Worm (Caenorhabditis elegans) whole organism, early embryonic: ENCODE results near the gene sra-13.

Source experiments
- F13C5.2 ChIP-seq: sonication (generic microtip); optimal IDR thresholded peaks from 2 replicates; lab custom pipeline; 2017; ENCODE audit warnings: mild to moderate bottlenecking, missing genetic modification characterization, inconsistent platforms, missing compliant biosample characterization
- ama-1 ChIP-seq: fragments of 150-350 bp; optimal IDR thresholded peaks from 2 replicates; lab custom pipeline; 2014
- ceh-13 ChIP-seq: fragments of 200-800 bp; sonication (Bioruptor generic); optimal IDR thresholded peaks from 2 replicates; lab custom pipeline; 2018; ENCODE audit warnings: mild to moderate bottlenecking, missing genetic modification characterization, missing compliant biosample characterization
- ets-7 ChIP-seq: sonication (generic microtip); optimal IDR thresholded peaks from 2 replicates; lab custom pipeline; 2016; ENCODE audit warnings: missing genotype, missing genetic modification characterization, missing compliant biosample characterization
- flt-1 ChIP-seq: fragments of 200-800 bp; sonication (Bioruptor generic); IDR thresholded peaks from 2 replicates; pipeline ENCODE4 v1.3.6; 2022; ENCODE audit warnings: missing genetic modification characterization, missing compliant biosample characterization
- hmbx-1 ChIP-seq: sonication (generic microtip); optimal IDR thresholded peaks from 2 replicates; lab custom pipeline; 2016; ENCODE audit warnings: mild to moderate bottlenecking, missing genetic modification characterization, missing compliant biosample characterization
- hnd-1 ChIP-seq: sonication (generic microtip); optimal IDR thresholded peaks from 2 replicates; lab custom pipeline; 2016; ENCODE audit warnings: missing genetic modification characterization, missing compliant biosample characterization
- pes-1 ChIP-seq: fragments of 200-800 bp; sonication (Bioruptor generic); IDR thresholded peaks from 2 replicates; pipeline ENCODE4 v1.3.6; 2022; ENCODE audit warnings: missing genetic modification reagents, missing genetic modification characterization, missing compliant biosample characterization
- scrt-1 ChIP-seq: fragments of 200-800 bp; sonication (Bioruptor generic); IDR thresholded peaks from 2 replicates; pipeline ENCODE4 v1.3.6; 2022; ENCODE audit warnings: missing genetic modification characterization, missing compliant biosample characterization
- sea-1 ChIP-seq: fragments of 200-800 bp; sonication (Bioruptor generic); conservative IDR thresholded peaks from 2 replicates; pipeline ENCODE4 v1.3.6; 2022; ENCODE audit warnings: missing genetic modification characterization, missing compliant biosample characterization
- tbx-37 ChIP-seq: fragments of 200-800 bp; sonication (Bioruptor generic); conservative IDR thresholded peaks from 2 replicates; pipeline ENCODE4 v1.3.6; 2022; ENCODE audit warnings: missing genetic modification reagents, missing genetic modification characterization, missing compliant biosample characterization

DNA sequence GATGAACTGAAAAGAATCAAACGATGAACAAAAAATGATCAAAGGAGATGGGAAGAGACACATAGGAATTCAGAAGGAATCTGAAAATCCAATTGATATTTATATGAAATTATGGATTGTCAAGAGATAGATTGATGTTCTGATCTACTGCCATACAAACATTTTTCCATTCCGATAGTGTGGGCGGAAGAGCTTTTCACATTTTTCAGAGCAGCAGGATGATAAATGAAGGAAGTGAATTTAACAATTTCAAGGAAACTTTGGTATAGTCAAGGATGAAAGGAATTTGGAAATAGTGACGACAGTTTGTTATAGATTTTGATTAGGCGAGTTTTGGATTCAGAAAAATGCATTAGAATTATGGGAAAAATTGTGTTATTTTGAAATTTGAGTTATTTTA lies 2.2 kb upstream of the sra-13 start, which contains the start of gene ubc-24:
- TF ChIP-seq F13C5.2 (tag; lab: Kevin White, UChicago) = no peak
- TF ChIP-seq scrt-1 = no peak
- no peak for TF ChIP-seq ama-1 (lab: Kevin White, UChicago)
- TF ChIP-seq flt-1 (GFP tag; lab: Robert Waterston, UW) = no peak
- TF ChIP-seq ceh-13 (GFP tag; lab: Kevin White, UChicago) = no peak
- TF ChIP-seq sea-1 (GFP tag; lab: Robert Waterston, UW) = no peak
- no peak for TF ChIP-seq pes-1
- no peak for TF ChIP-seq tbx-37 (GFP tag; lab: Robert Waterston, UW)
- TF ChIP-seq hmbx-1 = no peak
- TF ChIP-seq hnd-1 (tag; lab: Kevin White, UChicago) = no peak
- no peak for TF ChIP-seq ets-7 (tag; lab: Kevin White, UChicago)
